Comparison of ENCODE assay signal across 5 worm cellular contexts in genomic region chrV:10352928-10353427, ce11.
TF ChIP-seq lines count a peak whose summit lies in the region.

TSS of gene nol-56 (minus strand) at chrV:10352978.

TF ChIP-seq in whole organism, L1 larva, 84 proteins besides CTCF, POLR2A, EP300 and RAD21 (continued from another document and continues in another):
- peak; percentile 81 for TF ChIP-seq lin-13 (GFP tag; optimal IDR thresholded peaks at IDR 0.05; lab: Kevin White, UChicago)
- no peak for TF ChIP-seq alr-1 (tag; optimal IDR thresholded peaks at IDR 0.05; lab: Kevin White, UChicago; ENCODE audit: borderline replicate concordance)
- TF ChIP-seq nhr-85 (tag; lab: Kevin White, UChicago) = peak; percentile 87
- peak; percentile 88 to 91 for TF ChIP-seq lin-35 (GFP tag; optimal IDR thresholded peaks at IDR 0.05; lab: Kevin White, UChicago)
- peak; percentile 75 for TF ChIP-seq ceh-90 (tag; optimal IDR thresholded peaks at IDR 0.05; lab: Kevin White, UChicago)
- TF ChIP-seq lir-3 (tag; optimal IDR thresholded peaks at IDR 0.05; lab: Kevin White, UChicago; ENCODE audit: poor library complexity) = peak; percentile 88
- TF ChIP-seq mdl-1 (tag; optimal IDR thresholded peaks at IDR 0.05; lab: Kevin White, UChicago) = peak in 1 of 2 experiments; percentile 73
- no peak for TF ChIP-seq pag-3 (tag; optimal IDR thresholded peaks at IDR 0.05; lab: Kevin White, UChicago; ENCODE audit: borderline replicate concordance, insufficient read depth)
- no peak for TF ChIP-seq sptf-1 (tag; optimal IDR thresholded peaks at IDR 0.05; lab: Kevin White, UChicago)
- TF ChIP-seq fkh-4 (tag; optimal IDR thresholded peaks at IDR 0.05; lab: Kevin White, UChicago; ENCODE audit: borderline replicate concordance) = peak; percentile 43
- TF ChIP-seq nhr-76 (tag; optimal IDR thresholded peaks at IDR 0.05; lab: Kevin White, UChicago) = no peak
- TF ChIP-seq swsn-7 (tag; optimal IDR thresholded peaks at IDR 0.05; lab: Kevin White, UChicago) = peak; percentile 92
- peak; percentile 47 for TF ChIP-seq zip-4 (GFP tag; optimal IDR thresholded peaks at IDR 0.05; lab: Kevin White, UChicago)
- TF ChIP-seq snu-23 (GFP tag; optimal IDR thresholded peaks at IDR 0.05; lab: Kevin White, UChicago) = peak; percentile 92
- TF ChIP-seq sup-37 (GFP tag; optimal IDR thresholded peaks at IDR 0.05; lab: Kevin White, UChicago) = no peak
- peak; percentile 2 for TF ChIP-seq Y116A8C.19 (tag; optimal IDR thresholded peaks at IDR 0.05; lab: Kevin White, UChicago; ENCODE audit: borderline replicate concordance)
- no peak for TF ChIP-seq pqm-1 (tag; optimal IDR thresholded peaks at IDR 0.05; lab: Kevin White, UChicago)
- peak; percentile 51 for TF ChIP-seq jun-1 (tag; optimal IDR thresholded peaks at IDR 0.05; lab: Kevin White, UChicago)
- TF ChIP-seq nhr-84 (tag; optimal IDR thresholded peaks at IDR 0.05; lab: Kevin White, UChicago) = no peak
- no peak for TF ChIP-seq nhr-12 (tag; optimal IDR thresholded peaks at IDR 0.05; lab: Kevin White, UChicago)
- no peak for TF ChIP-seq ets-5 (GFP tag; IDR thresholded peaks at IDR 0.05; lab: Robert Waterston, UW)
- TF ChIP-seq fkh-10 (GFP tag; optimal IDR thresholded peaks at IDR 0.05; lab: Kevin White, UChicago) = no peak
- TF ChIP-seq C16A3.4 (tag; optimal IDR thresholded peaks at IDR 0.05; lab: Kevin White, UChicago) = peak; percentile 87
- peak; percentile 87 to 90 for TF ChIP-seq efl-1 (optimal IDR thresholded peaks at IDR 0.05; lab: Kevin White, UChicago)
- TF ChIP-seq efl-1 (GFP tag; optimal IDR thresholded peaks at IDR 0.05 in 1 of 2; lab: Kevin White, UChicago) = peak; percentile 84 to 98

TF ChIP-seq in whole organism, L2 larva, 48 proteins besides CTCF, POLR2A, EP300 and RAD21 (continued from another document):
- TF ChIP-seq ztf-11 (tag; optimal IDR thresholded peaks at IDR 0.05; lab: Kevin White, UChicago) (no peak), gmeb-1 (tag; optimal IDR thresholded peaks at IDR 0.05; lab: Kevin White, UChicago) (peak; percentile 85), ztf-1 (GFP tag; conservative IDR thresholded peaks at IDR 0.05; lab: Robert Waterston, UW) (no peak), crh-2 (tag; optimal IDR thresholded peaks at IDR 0.05; lab: Kevin White, UChicago) (peak; percentile 90), snpc-4 (tag; optimal IDR thresholded peaks at IDR 0.05; lab: Kevin White, UChicago) (peak; percentile 70), F13H6.1 (tag; optimal IDR thresholded peaks at IDR 0.05; lab: Kevin White, UChicago) (peak; percentile 72), ama-1 (optimal IDR thresholded peaks at IDR 0.05; lab: Kevin White, UChicago) (peak; percentile 27), lin-13 (GFP tag; optimal IDR thresholded peaks at IDR 0.05; lab: Kevin White, UChicago) (peak; percentile 76), C34F6.9 (tag; optimal IDR thresholded peaks at IDR 0.05; lab: Kevin White, UChicago) (peak; percentile 91), blmp-1 (tag; optimal IDR thresholded peaks at IDR 0.05; lab: Kevin White, UChicago; ENCODE audit: insufficient read depth) (peak; percentile 26), nhr-77 (tag; optimal IDR thresholded peaks at IDR 0.05; lab: Kevin White, UChicago) (peak; percentile 10), fos-1 (tag; optimal IDR thresholded peaks at IDR 0.05; lab: Kevin White, UChicago) (peak; percentile 60), ZK546.5 (tag; optimal IDR thresholded peaks at IDR 0.05; lab: Kevin White, UChicago) (peak; percentile 41), dmd-4 (tag; optimal IDR thresholded peaks at IDR 0.05; lab: Kevin White, UChicago) (no peak), nhr-25 (tag; optimal IDR thresholded peaks at IDR 0.05; lab: Kevin White, UChicago) (peak; percentile 85), mab-5 (tag; optimal IDR thresholded peaks at IDR 0.05; lab: Kevin White, UChicago) (peak; percentile 83), R02D3.7 (tag; optimal IDR thresholded peaks at IDR 0.05; lab: Kevin White, UChicago) (no peak), lin-11 (tag; optimal IDR thresholded peaks at IDR 0.05; lab: Kevin White, UChicago) (peak; percentile 69), nhr-129 (tag; optimal IDR thresholded peaks at IDR 0.05; lab: Kevin White, UChicago) (peak; percentile 77), ztf-4 (tag; optimal IDR thresholded peaks at IDR 0.05; lab: Kevin White, UChicago) (peak; percentile 51), sma-9 (GFP tag; optimal IDR thresholded peaks at IDR 0.05; lab: Kevin White, UChicago) (peak; percentile 79), sma-9 (tag; optimal IDR thresholded peaks at IDR 0.05; lab: Kevin White, UChicago) (no peak), mbf-1 (tag; optimal IDR thresholded peaks at IDR 0.05; lab: Kevin White, UChicago) (no peak), nhr-6 (tag; optimal IDR thresholded peaks at IDR 0.05; lab: Kevin White, UChicago) (peak; percentile 59)

TF ChIP-seq in whole organism, L3 larva, 47 proteins besides CTCF, POLR2A, EP300 and RAD21 (continued from another document):
- peak; percentile 66 for TF ChIP-seq lsy-12 (tag; optimal IDR thresholded peaks at IDR 0.05; lab: Kevin White, UChicago)
- peak; percentile 14 for TF ChIP-seq skn-1 (tag; optimal IDR thresholded peaks at IDR 0.05; lab: Kevin White, UChicago)
- TF ChIP-seq R02D3.7 (tag; optimal IDR thresholded peaks at IDR 0.05; lab: Kevin White, UChicago) = peak; percentile 4
- no peak for TF ChIP-seq tbx-2 (tag; optimal IDR thresholded peaks at IDR 0.05; lab: Kevin White, UChicago)
- no peak for TF ChIP-seq unc-62 (GFP tag; optimal IDR thresholded peaks at IDR 0.05; lab: Kevin White, UChicago)
- TF ChIP-seq eor-1 (tag; optimal IDR thresholded peaks at IDR 0.05; lab: Kevin White, UChicago) = no peak
- peak; percentile 34 for TF ChIP-seq pqm-1 (tag; optimal IDR thresholded peaks at IDR 0.05; lab: Kevin White, UChicago)
- TF ChIP-seq ZK546.5 (tag; optimal IDR thresholded peaks at IDR 0.05; lab: Kevin White, UChicago) = no peak
- TF ChIP-seq elt-2 (tag; optimal IDR thresholded peaks at IDR 0.05; lab: Kevin White, UChicago) = peak; percentile 58
- peak; percentile 93 for TF ChIP-seq lin-15B (tag; optimal IDR thresholded peaks at IDR 0.05; lab: Kevin White, UChicago)
- TF ChIP-seq ceh-16 (tag; optimal IDR thresholded peaks at IDR 0.05; lab: Kevin White, UChicago) = no peak
- TF ChIP-seq nhr-77 (tag; optimal IDR thresholded peaks at IDR 0.05; lab: Kevin White, UChicago) = no peak
- TF ChIP-seq ztf-11 (tag; optimal IDR thresholded peaks at IDR 0.05; lab: Kevin White, UChicago) = no peak
- TF ChIP-seq nhr-237 (tag; optimal IDR thresholded peaks at IDR 0.05; lab: Kevin White, UChicago) = no peak
- TF ChIP-seq unc-39 (tag; optimal IDR thresholded peaks at IDR 0.05; lab: Kevin White, UChicago) = no peak
- TF ChIP-seq ama-1 (optimal IDR thresholded peaks at IDR 0.05; lab: Kevin White, UChicago) = peak; percentile 37
- no peak for TF ChIP-seq daf-12 (tag; optimal IDR thresholded peaks at IDR 0.05; lab: Kevin White, UChicago)
- peak; percentile 80 for TF ChIP-seq snpc-4 (tag; optimal IDR thresholded peaks at IDR 0.05; lab: Kevin White, UChicago)
- TF ChIP-seq ztf-4 (tag; optimal IDR thresholded peaks at IDR 0.05; lab: Kevin White, UChicago) = peak; percentile 5
- TF ChIP-seq fkh-2 (tag; optimal IDR thresholded peaks at IDR 0.05; lab: Kevin White, UChicago) = no peak
- TF ChIP-seq pha-4 (tag; optimal IDR thresholded peaks at IDR 0.05; lab: Kevin White, UChicago) = peak; percentile 93
- TF ChIP-seq nhr-76 (tag; optimal IDR thresholded peaks at IDR 0.05; lab: Kevin White, UChicago) = no peak
- TF ChIP-seq jun-1 (tag; optimal IDR thresholded peaks at IDR 0.05; lab: Kevin White, UChicago) = peak; percentile 16
- peak; percentile 70 for TF ChIP-seq nhr-25 (tag; optimal IDR thresholded peaks at IDR 0.05; lab: Kevin White, UChicago)

TF ChIP-seq in whole organism, L4 larva, 104 proteins besides CTCF, POLR2A, EP300 and RAD21 (continued from another document and continues in another):
- TF ChIP-seq lin-38 (GFP tag; IDR thresholded peaks at IDR 0.05; lab: Robert Waterston, UW) (peak; percentile 74), mdl-1 (tag; optimal IDR thresholded peaks at IDR 0.05; lab: Kevin White, UChicago) (peak in 1 of 2 experiments; percentile 36), ZK337.2 (GFP tag; IDR thresholded peaks at IDR 0.05; lab: Robert Waterston, UW) (peak; percentile 74; the same call in 1 of the 2 replicates), dmd-9 (GFP tag; IDR thresholded peaks at IDR 0.05; lab: Robert Waterston, UW) (0 out of 2 replicates have a peak, but pooled peaks have one; percentile 57), hlh-11 (tag; optimal IDR thresholded peaks at IDR 0.05; lab: Kevin White, UChicago) (no peak), nhr-102 (tag; optimal IDR thresholded peaks at IDR 0.05; lab: Kevin White, UChicago) (peak; percentile 34), ces-1 (GFP tag; optimal IDR thresholded peaks at IDR 0.05; lab: Kevin White, UChicago) (no peak), snpc-4 (tag; optimal IDR thresholded peaks at IDR 0.05; lab: Kevin White, UChicago) (no peak), mxl-3 (GFP tag; optimal IDR thresholded peaks at IDR 0.05; lab: Kevin White, UChicago) (no peak), lsy-2 (tag; optimal IDR thresholded peaks at IDR 0.05; lab: Kevin White, UChicago) (peak in 1 of 2 experiments; percentile 94), ctbp-1 (GFP tag; IDR thresholded peaks at IDR 0.05; lab: Robert Waterston, UW) (0 out of 2 replicates have a peak, but pooled peaks have one; percentile 36), php-3 (GFP tag; IDR thresholded peaks at IDR 0.05; lab: Robert Waterston, UW) (no peak), zfp-2 (tag; optimal IDR thresholded peaks at IDR 0.05; lab: Kevin White, UChicago) (peak; percentile 22), fkh-10 (GFP tag; optimal IDR thresholded peaks at IDR 0.05; lab: Kevin White, UChicago) (no peak), ztf-7 (tag; optimal IDR thresholded peaks at IDR 0.05; lab: Kevin White, UChicago) (peak; percentile 62), daf-8 (GFP tag; IDR thresholded peaks at IDR 0.05; lab: Robert Waterston, UW) (no peak), tra-1 (GFP tag; IDR thresholded peaks at IDR 0.05; lab: Robert Waterston, UW) (no peak), hif-1 (tag; optimal IDR thresholded peaks at IDR 0.05; lab: Kevin White, UChicago) (peak; percentile 10 to 58), ztf-11 (tag; optimal IDR thresholded peaks at IDR 0.05; lab: Kevin White, UChicago) (no peak), nhr-48 (tag; optimal IDR thresholded peaks at IDR 0.05; lab: Kevin White, UChicago) (peak; percentile 27), daf-16 (GFP tag; optimal IDR thresholded peaks at IDR 0.05; lab: Kevin White, UChicago) (peak in 1 of 2 experiments; percentile 4), daf-16 (tag; optimal IDR thresholded peaks at IDR 0.05; lab: Kevin White, UChicago) (peak; percentile 62), F49E8.2 (tag; optimal IDR thresholded peaks at IDR 0.05; lab: Kevin White, UChicago; ENCODE audit: borderline replicate concordance) (peak; percentile 11), duxl-1 (tag; optimal IDR thresholded peaks at IDR 0.05; lab: Kevin White, UChicago; ENCODE audit: poor library complexity) (peak; percentile 36), nhr-77 (tag; optimal IDR thresholded peaks at IDR 0.05; lab: Kevin White, UChicago) (peak; percentile 71), spr-1 (tag; optimal IDR thresholded peaks at IDR 0.05; lab: Kevin White, UChicago) (peak; percentile 52), nhr-42 (GFP tag; IDR thresholded peaks at IDR 0.05; lab: Robert Waterston, UW) (0 out of 2 replicates have a peak, but pooled peaks have one; percentile 8), nhr-41 (GFP tag; IDR thresholded peaks at IDR 0.05; lab: Robert Waterston, UW) (no peak), rbr-2 (tag; optimal IDR thresholded peaks at IDR 0.05; lab: Kevin White, UChicago) (peak; percentile 71), mep-1 (tag; optimal IDR thresholded peaks at IDR 0.05; lab: Kevin White, UChicago) (peak; percentile 87), hlh-30 (tag; optimal IDR thresholded peaks at IDR 0.05; lab: Kevin White, UChicago; ENCODE audit: insufficient read depth) (peak; percentile 71), nhr-25 (tag; optimal IDR thresholded peaks at IDR 0.05; lab: Kevin White, UChicago; ENCODE audit: borderline replicate concordance, insufficient read depth) (peak; percentile 79)

TF ChIP-seq in whole organism, young adult, 124 proteins besides CTCF, POLR2A, EP300 and RAD21 (continued from another document and continues in another):
- TF ChIP-seq rec-8 (tag; optimal IDR thresholded peaks at IDR 0.05; lab: Kevin White, UChicago) (no peak), mel-28 (tag; optimal IDR thresholded peaks at IDR 0.05; lab: Kevin White, UChicago; ENCODE audit: borderline replicate concordance) (no peak), Y95B8A.8 (GFP tag; IDR thresholded peaks at IDR 0.05; lab: Robert Waterston, UW) (no peak), F57A8.1 (GFP tag; optimal IDR thresholded peaks at IDR 0.05; lab: Kevin White, UChicago) (no peak), let-526 (GFP tag; IDR thresholded peaks at IDR 0.05; lab: Robert Waterston, UW) (0 out of 2 replicates have a peak, but pooled peaks have one; percentile 25), attf-5 (GFP tag; optimal IDR thresholded peaks at IDR 0.05; lab: Kevin White, UChicago) (peak; percentile 63), lir-1 (GFP tag; conservative IDR thresholded peaks at IDR 0.05; lab: Robert Waterston, UW) (peak; percentile 33; the same call in 1 of the 2 replicates), pha-4 (tag; optimal IDR thresholded peaks at IDR 0.05; lab: Kevin White, UChicago) (no peak), tbp1 (GFP tag; optimal IDR thresholded peaks at IDR 0.05; lab: Kevin White, UChicago) (peak; percentile 47), madf-10 (tag; optimal IDR thresholded peaks at IDR 0.05; lab: Kevin White, UChicago) (peak; percentile 29), hmg-20 (GFP tag; IDR thresholded peaks at IDR 0.05; lab: Robert Waterston, UW) (0 out of 2 replicates have a peak, but pooled peaks have one; percentile 25), Y67H2A.10 (GFP tag; conservative IDR thresholded peaks at IDR 0.05; lab: Robert Waterston, UW) (no peak), K11D2.4 (GFP tag; IDR thresholded peaks at IDR 0.05; lab: Robert Waterston, UW) (no peak), lin-40 (tag; optimal IDR thresholded peaks at IDR 0.05; lab: Kevin White, UChicago) (peak; percentile 71), Y56A3A.18 (GFP tag; IDR thresholded peaks at IDR 0.05; lab: Robert Waterston, UW) (no peak), ccch-3 (GFP tag; optimal IDR thresholded peaks at IDR 0.05; lab: Kevin White, UChicago) (no peak), Y53G8AR.9 (GFP tag; conservative IDR thresholded peaks at IDR 0.05; lab: Robert Waterston, UW) (0 out of 2 replicates have a peak, but pooled peaks have one; percentile 38), cebp-1 (GFP tag; IDR thresholded peaks at IDR 0.05; lab: Robert Waterston, UW) (no peak), cebp-1 (tag; optimal IDR thresholded peaks at IDR 0.05; lab: Kevin White, UChicago) (peak; percentile 53), ekl-4 (GFP tag; IDR thresholded peaks at IDR 0.05; lab: Robert Waterston, UW) (no peak), bed-2 (GFP tag; IDR thresholded peaks at IDR 0.05; lab: Robert Waterston, UW) (peak; percentile 14; the same call in 1 of the 2 replicates), attf-3 (GFP tag; conservative IDR thresholded peaks at IDR 0.05; lab: Robert Waterston, UW) (peak; percentile 32; the same call in 1 of the 2 replicates), ztf-18 (tag; optimal IDR thresholded peaks at IDR 0.05; lab: Kevin White, UChicago) (peak; percentile 64), hmg-1.2 (GFP tag; IDR thresholded peaks at IDR 0.05; lab: Robert Waterston, UW) (0 out of 2 replicates have a peak, but pooled peaks have one; percentile 10), lin-35 (GFP tag; optimal IDR thresholded peaks at IDR 0.05; lab: Kevin White, UChicago) (peak in 1 of 3 experiments; percentile 71), unc-130 (GFP tag; optimal IDR thresholded peaks at IDR 0.05; lab: Kevin White, UChicago) (peak; percentile 49), D2030.7 (GFP tag; IDR thresholded peaks at IDR 0.05; lab: Robert Waterston, UW) (peak; percentile 53), gei-17 (GFP tag; optimal IDR thresholded peaks at IDR 0.05; lab: Kevin White, UChicago) (no peak), zfh-2 (GFP tag; conservative IDR thresholded peaks at IDR 0.05; lab: Robert Waterston, UW) (no peak), athp-1 (tag; optimal IDR thresholded peaks at IDR 0.05; lab: Kevin White, UChicago) (peak; percentile 2), F52B5.7 (tag; optimal IDR thresholded peaks at IDR 0.05; lab: Kevin White, UChicago) (no peak), lin-54 (GFP tag; optimal IDR thresholded peaks at IDR 0.05; lab: Kevin White, UChicago) (peak; percentile 72), snpc-4 (GFP tag; optimal IDR thresholded peaks at IDR 0.05; lab: Kevin White, UChicago) (peak; percentile 17), snpc-4 (tag; optimal IDR thresholded peaks at IDR 0.05; lab: Kevin White, UChicago) (peak in 3 of 4 experiments; percentile 41 to 50 (median 48)), let-607 (tag; optimal IDR thresholded peaks at IDR 0.05; lab: Kevin White, UChicago) (peak in 1 of 2 experiments; percentile 60), tbx-9 (tag; optimal IDR thresholded peaks at IDR 0.05; lab: Kevin White, UChicago; ENCODE audit: borderline replicate concordance) (no peak), egl-18 (GFP tag; IDR thresholded peaks at IDR 0.05; lab: Robert Waterston, UW) (no peak)
